Worm (Caenorhabditis elegans) whole organism, L4 larva: ENCODE results near the gene C08F1.8.
"Not testable (repeated sequence)": the region's sequence is repeated elsewhere in the genome, so short reads cannot be mapped to it uniquely, and the experiment has no call there.

Source experiments
- F26F4.8 ChIP-seq: fragments of 200-800 bp; sonication (Bioruptor generic); conservative IDR thresholded peaks from 2 replicates; pipeline ENCODE4 v1.3.6; 2022; ENCODE audit warnings: missing genetic modification characterization, missing compliant biosample characterization
- F49E8.2 ChIP-seq: sonication (generic microtip); optimal IDR thresholded peaks from 2 replicates; lab custom pipeline; 2016; ENCODE audit warnings: missing compliant biosample characterization, mild to moderate bottlenecking, missing genetic modification characterization, borderline replicate concordance
- ceh-28 ChIP-seq: fragments of 150-350 bp; optimal IDR thresholded peaks from 2 replicates; lab custom pipeline; 2014; ENCODE audit warnings: missing biosample characterization, missing genetic modification reagents, missing genetic modification characterization
- ceh-62 ChIP-seq: sonication (generic microtip); optimal IDR thresholded peaks from 2 replicates; lab custom pipeline; 2017; ENCODE audit warnings: missing biosample characterization, missing genetic modification characterization
- ceh-82 ChIP-seq: sonication (generic microtip); optimal IDR thresholded peaks from 2 replicates; lab custom pipeline; 2017; ENCODE audit warnings: missing biosample characterization, missing genetic modification characterization
- ces-1 ChIP-seq: fragments of 150-350 bp; sonication (generic microtip); optimal IDR thresholded peaks from 4 replicates; lab custom pipeline; 2014; ENCODE audit warnings: missing biosample characterization, missing genetic modification reagents, missing genetic modification characterization
- daf-16 ChIP-seq, 3 experiments: sonication (generic microtip); optimal IDR thresholded peaks; 2 replicates each; lab custom pipeline; 2016 to 2017; ENCODE audit warnings: missing genetic modification characterization in 3 of 3, missing genetic modification reagents in 3 of 3, mild to moderate bottlenecking in 2 of 3, missing compliant biosample characterization in 2 of 3, missing biosample characterization in 1 of 3, moderate library complexity in 1 of 3
- daf-8 ChIP-seq: fragments of 200-800 bp; sonication (Bioruptor generic); IDR thresholded peaks from 2 replicates; pipeline ENCODE4 v1.3.6; 2022; ENCODE audit warnings: missing genetic modification characterization, missing compliant biosample characterization
- dmd-6 ChIP-seq: fragments of 200-800 bp; sonication (Bioruptor generic); IDR thresholded peaks from 2 replicates; pipeline ENCODE4 v1.3.6; 2022; ENCODE audit warnings: missing genetic modification reagents, missing genetic modification characterization, missing compliant biosample characterization
- dve-1 ChIP-seq: sonication (generic microtip); optimal IDR thresholded peaks from 2 replicates; lab custom pipeline; 2017; ENCODE audit warnings: antibody characterized with exemption, mild to moderate bottlenecking, missing genetic modification characterization, missing compliant biosample characterization; ENCODE audit not compliant: insufficient read depth
- egl-43 ChIP-seq: fragments of 200-800 bp; sonication (Bioruptor generic); IDR thresholded peaks from 2 replicates; pipeline ENCODE4 v1.3.6; 2022; ENCODE audit warnings: missing genetic modification reagents, missing genetic modification characterization, missing compliant biosample characterization
- hlh-11 ChIP-seq: fragments of 200-800 bp; sonication (Bioruptor generic); optimal IDR thresholded peaks from 2 replicates; lab custom pipeline; 2018; ENCODE audit warnings: mild to moderate bottlenecking, missing genetic modification characterization, missing compliant biosample characterization
- hlh-30 ChIP-seq: sonication (generic microtip); optimal IDR thresholded peaks from 2 replicates; lab custom pipeline; 2017; ENCODE audit warnings: antibody characterized with exemption, mild to moderate bottlenecking, missing genetic modification characterization, missing compliant biosample characterization; ENCODE audit not compliant: insufficient read depth
- jun-1 ChIP-seq: fragments of 150-350 bp; optimal IDR thresholded peaks from 2 replicates; lab custom pipeline; 2014; ENCODE audit warnings: missing biosample characterization, missing genetic modification reagents, missing genetic modification characterization
- lin-38 ChIP-seq: fragments of 200-800 bp; sonication (Bioruptor generic); IDR thresholded peaks from 2 replicates; pipeline ENCODE4 v1.3.6; 2022; ENCODE audit warnings: missing genetic modification reagents, missing genetic modification characterization, missing compliant biosample characterization
- mdl-1 ChIP-seq, 2 experiments: fragments of 150-350 bp in 1 of 2; sonication (generic microtip) in 1 of 2; optimal IDR thresholded peaks; 2 replicates each; lab custom pipeline; 2014 to 2017; ENCODE audit warnings: missing biosample characterization in 2 of 2, missing genetic modification characterization in 2 of 2
- mep-1 ChIP-seq: fragments of 150-350 bp; sonication (generic microtip); optimal IDR thresholded peaks from 3 replicates; lab custom pipeline; 2014; ENCODE audit warnings: missing biosample characterization, missing genetic modification characterization
- nhr-237 ChIP-seq: sonication (generic microtip); optimal IDR thresholded peaks from 2 replicates; lab custom pipeline; 2017; ENCODE audit warnings: missing biosample characterization, missing genetic modification characterization
- nhr-28 ChIP-seq: fragments of 150-350 bp; optimal IDR thresholded peaks from 2 replicates; lab custom pipeline; 2014; ENCODE audit warnings: missing biosample characterization, missing genetic modification characterization
- nhr-48 ChIP-seq: sonication (generic microtip); optimal IDR thresholded peaks from 2 replicates; lab custom pipeline; 2016; ENCODE audit warnings: mild to moderate bottlenecking, missing genetic modification characterization, missing compliant biosample characterization
- nhr-76 ChIP-seq: fragments of 150-350 bp; optimal IDR thresholded peaks from 2 replicates; lab custom pipeline; 2014; ENCODE audit warnings: missing biosample characterization, missing genetic modification characterization
- nhr-77 ChIP-seq: fragments of 150-350 bp; optimal IDR thresholded peaks from 2 replicates; lab custom pipeline; 2014; ENCODE audit warnings: missing biosample characterization, missing genetic modification characterization
- php-3 ChIP-seq: fragments of 200-800 bp; sonication (Bioruptor generic); IDR thresholded peaks from 2 replicates; pipeline ENCODE4 v1.3.6; 2022; ENCODE audit warnings: missing genetic modification reagents, missing genetic modification characterization, missing compliant biosample characterization
- pqm-1 ChIP-seq: sonication (generic microtip); optimal IDR thresholded peaks from 2 replicates; lab custom pipeline; 2017; ENCODE audit warnings: missing biosample characterization, missing genetic modification characterization
- saeg-2 ChIP-seq: fragments of 200-800 bp; sonication (Bioruptor generic); IDR thresholded peaks from 2 replicates; pipeline ENCODE4 v1.3.6; 2022; ENCODE audit warnings: missing genetic modification reagents, missing genetic modification characterization, missing compliant biosample characterization
- skn-1 ChIP-seq: fragments of 150-350 bp; optimal IDR thresholded peaks from 2 replicates; lab custom pipeline; 2014; ENCODE audit warnings: missing biosample characterization, missing genetic modification characterization
- spr-3 ChIP-seq: fragments of 200-800 bp; sonication (Bioruptor generic); optimal IDR thresholded peaks from 2 replicates; lab custom pipeline; 2018; ENCODE audit warnings: mild to moderate bottlenecking, missing genetic modification characterization, missing compliant biosample characterization
- unc-39 ChIP-seq: sonication (generic microtip); optimal IDR thresholded peaks from 2 replicates; lab custom pipeline; 2017; ENCODE audit warnings: missing biosample characterization, missing genetic modification characterization

The C08F1.8 gene

DNA sequence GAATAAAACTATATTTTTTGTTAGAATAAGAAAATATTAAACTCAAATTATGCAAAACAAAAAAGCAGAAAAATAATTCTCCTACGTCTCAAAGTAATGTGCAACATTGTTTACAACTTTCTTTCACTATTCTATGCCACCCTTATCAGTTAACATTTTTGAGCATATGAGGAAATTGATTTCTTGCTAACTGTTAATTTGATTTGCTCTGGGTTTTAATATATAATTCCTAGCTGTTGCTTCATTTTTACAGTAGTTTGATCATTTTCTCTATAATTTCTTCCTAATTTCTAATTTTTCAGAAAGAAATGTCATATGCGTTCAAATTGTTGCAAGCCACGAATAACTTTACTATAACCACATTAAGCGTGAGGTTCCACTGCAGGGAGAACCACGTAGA is 28.1 kb upstream of the C08F1.8 start, which contains the start of gene T08E11.1:
Gene T08E11.1, plus strand, starts transcription at position 301 of the 400 bp plus-strand sequence.
- TF ChIP-seq unc-39 (tag; lab: Kevin White, UChicago) (no peak), daf-16 (GFP tag; optimal IDR thresholded peaks at IDR 0.05; lab: Kevin White, UChicago) (no peak), daf-16 (tag; optimal IDR thresholded peaks at IDR 0.05; lab: Kevin White, UChicago) (peak; percentile 21)

- no peak for TF ChIP-seq nhr-48 (tag; lab: Kevin White, UChicago)
- no peak for TF ChIP-seq ceh-62 (tag; lab: Kevin White, UChicago)
- no peak for TF ChIP-seq ces-1
- peak; percentile 10 for TF ChIP-seq nhr-28 (tag; lab: Kevin White, UChicago)
- TF ChIP-seq mdl-1 (tag; optimal IDR thresholded peaks at IDR 0.05; lab: Kevin White, UChicago): no peak
- TF ChIP-seq daf-8 (GFP tag; lab: Robert Waterston, UW): no peak
- TF ChIP-seq saeg-2: no peak
- no peak for TF ChIP-seq F49E8.2 (tag; lab: Kevin White, UChicago)
- TF ChIP-seq jun-1 (tag; lab: Kevin White, UChicago): no peak
- TF ChIP-seq pqm-1 (tag; lab: Kevin White, UChicago): peak; percentile 40
Observed at ce11 chrII:1831883-1832388, 23.8 kb upstream of the C08F1.8 start, which contains the start of gene math-39. math-39 (plus strand) TSS chrII:1832338.

- no peak for TF ChIP-seq F26F4.8 (GFP tag; lab: Robert Waterston, UW)
- no peak for TF ChIP-seq lin-38 (GFP tag; lab: Robert Waterston, UW)
- no peak for TF ChIP-seq dve-1 (tag; lab: Kevin White, UChicago)
- TF ChIP-seq pqm-1 (tag; lab: Kevin White, UChicago): peak; percentile 63
- no peak for TF ChIP-seq ceh-62 (tag; lab: Kevin White, UChicago)
- TF ChIP-seq egl-43 (GFP tag; lab: Robert Waterston, UW): no peak
- peak; percentile 19; the same call in 1 of the 2 replicates for TF ChIP-seq dmd-6 (GFP tag; lab: Robert Waterston, UW)
Observed at ce11 chrII:1830182-1830682, 22.1 kb upstream of the C08F1.8 start, which contains the start of gene math-40. math-40 (plus strand) TSS chrII:1830632.

DNA sequence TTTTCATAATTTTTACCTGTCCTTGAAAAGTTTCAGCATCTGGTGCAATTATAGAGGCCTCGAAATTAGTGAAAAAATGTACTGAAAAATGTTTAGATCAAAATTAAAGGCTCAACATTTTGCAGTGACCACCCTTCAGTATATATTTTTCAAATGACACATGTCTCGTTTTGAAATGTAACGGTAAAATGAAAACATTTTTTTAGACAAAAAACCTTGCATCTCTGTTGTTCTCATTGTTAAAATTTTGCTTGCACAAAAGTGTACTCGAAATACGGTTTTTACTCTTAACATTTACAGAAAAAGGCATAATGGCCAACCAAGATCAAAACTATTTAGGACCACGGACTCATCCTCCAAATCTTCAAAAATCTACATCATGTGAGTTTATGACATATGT is 16.2 kb upstream of the C08F1.8 start, which contains the start of gene math-41:
Gene math-41, plus strand, starts transcription at position 301 of the 400 bp plus-strand sequence.
- not testable (repeated sequence) for TF ChIP-seq ceh-82; nhr-48 (tag; lab: Kevin White, UChicago); skn-1

DNA sequence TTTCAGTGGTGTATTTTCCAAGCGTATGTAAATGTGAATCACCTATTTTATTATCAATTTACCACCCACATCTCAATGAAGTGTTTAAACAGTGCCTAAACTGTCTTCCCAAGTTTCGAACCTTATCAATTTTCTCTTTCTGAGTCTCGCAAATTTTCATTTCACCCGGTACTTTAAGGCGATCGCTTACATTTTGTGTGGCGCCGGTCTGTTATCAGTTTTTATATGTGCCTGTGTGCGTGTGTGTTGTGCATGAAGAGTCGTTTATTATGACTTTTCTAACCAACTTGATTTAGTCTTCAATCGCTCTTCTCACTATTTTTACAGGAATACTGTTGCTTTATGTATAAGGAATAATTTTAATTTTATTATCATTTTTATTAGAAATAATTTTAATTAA is 15.5 kb upstream of the C08F1.8 start:
- peak; percentile 61 for TF ChIP-seq dmd-6 (GFP tag; lab: Robert Waterston, UW)
- TF ChIP-seq php-3 (GFP tag; lab: Robert Waterston, UW): 0 out of 2 replicates have a peak, but pooled peaks have one; percentile 32
- TF ChIP-seq pqm-1 (tag; lab: Kevin White, UChicago): peak; percentile 19
- TF ChIP-seq hlh-11 (tag; lab: Kevin White, UChicago): peak; percentile 16
- TF ChIP-seq, all 104 proteins: peak for 4; not testable (repeated sequence) for 100

ce11 chrII:1820774-1821173 is 12.7 kb upstream of the C08F1.8 start, which contains the start of gene fbxa-3:
fbxa-3 (minus strand) TSS chrII:1820874.
- TF ChIP-seq unc-39 (tag; lab: Kevin White, UChicago): no peak
- TF ChIP-seq ceh-28 (tag; lab: Kevin White, UChicago): no peak
- no peak for TF ChIP-seq mep-1 (tag; lab: Kevin White, UChicago)
- TF ChIP-seq hlh-30 (tag; lab: Kevin White, UChicago): no peak
- TF ChIP-seq spr-3 (GFP tag; lab: Kevin White, UChicago): no peak
- TF ChIP-seq nhr-77: no peak
- TF ChIP-seq pqm-1 (tag; lab: Kevin White, UChicago): no peak
- no peak for TF ChIP-seq nhr-237
- TF ChIP-seq nhr-76: no peak
- TF ChIP-seq ceh-62 (tag; lab: Kevin White, UChicago): no peak
